Comparison of ENCODE assay signal across 5 worm cellular contexts in the genomic region with DNA sequence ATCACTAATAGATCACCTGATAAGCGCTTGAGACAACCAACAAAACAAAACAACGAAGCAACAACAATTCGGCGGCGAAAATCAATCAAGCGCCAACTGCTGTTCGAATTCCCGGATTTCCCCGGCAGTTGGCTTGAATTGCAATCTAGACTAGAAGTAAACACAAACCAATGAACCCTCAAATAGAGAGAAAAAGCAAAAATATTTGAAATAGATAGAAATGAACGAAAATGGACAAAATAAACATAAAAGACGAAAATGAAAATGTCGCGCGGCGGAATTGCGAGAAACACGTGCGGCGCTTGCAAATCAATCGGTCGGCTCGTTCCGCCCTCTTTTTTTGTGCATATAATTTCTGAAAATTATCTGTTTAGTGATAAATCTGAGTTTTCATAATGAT.
A peak's percentile ranks its signal among the peaks of the same experiment; 100 is the strongest.
TF ChIP-seq lines count a peak whose summit lies in the region.

A gene (plus strand): TSS at position 343 of the 400 bp plus-strand sequence.

TF ChIP-seq in whole organism, L1 larva, 84 proteins besides CTCF, POLR2A, EP300 and RAD21 (continues in another document):
- no peak for TF ChIP-seq ceh-8 (GFP tag; optimal IDR thresholded peaks at IDR 0.05; lab: Kevin White, UChicago)
- TF ChIP-seq nhr-28 (tag; optimal IDR thresholded peaks at IDR 0.05; lab: Kevin White, UChicago): no peak
- TF ChIP-seq Y116A8C.19 (tag; optimal IDR thresholded peaks at IDR 0.05; lab: Kevin White, UChicago; ENCODE audit: borderline replicate concordance): no peak
- no peak for TF ChIP-seq mdl-1 (tag; optimal IDR thresholded peaks at IDR 0.05; lab: Kevin White, UChicago)
- peak; percentile 76 for TF ChIP-seq nhr-47 (tag; optimal IDR thresholded peaks at IDR 0.05; lab: Kevin White, UChicago)
- TF ChIP-seq snu-23 (GFP tag; optimal IDR thresholded peaks at IDR 0.05; lab: Kevin White, UChicago): peak; percentile 85
- TF ChIP-seq isw-1 (GFP tag; IDR thresholded peaks at IDR 0.05; lab: Robert Waterston, UW): no peak; the same call in none of the 2 replicates
- TF ChIP-seq nhr-85 (tag; lab: Kevin White, UChicago): peak; percentile 86
- TF ChIP-seq snpc-4 (tag; optimal IDR thresholded peaks at IDR 0.05; lab: Kevin White, UChicago): peak; percentile 58
- no peak for TF ChIP-seq aly-2 (tag; optimal IDR thresholded peaks at IDR 0.05; lab: Kevin White, UChicago)
- peak; percentile 61 for TF ChIP-seq unc-130 (tag; optimal IDR thresholded peaks at IDR 0.05; lab: Kevin White, UChicago)
- no peak for TF ChIP-seq pag-3 (tag; optimal IDR thresholded peaks at IDR 0.05; lab: Kevin White, UChicago; ENCODE audit: borderline replicate concordance, insufficient read depth)
- no peak for TF ChIP-seq nhr-12 (tag; optimal IDR thresholded peaks at IDR 0.05; lab: Kevin White, UChicago)
- TF ChIP-seq ceh-82 (tag; optimal IDR thresholded peaks at IDR 0.05; lab: Kevin White, UChicago): peak; percentile 37 to 53 (median 51)
- TF ChIP-seq unc-62 (GFP tag; optimal IDR thresholded peaks at IDR 0.05; lab: Kevin White, UChicago): no peak
- TF ChIP-seq fkh-10 (GFP tag; optimal IDR thresholded peaks at IDR 0.05; lab: Kevin White, UChicago): no peak
- TF ChIP-seq ztf-4 (tag; optimal IDR thresholded peaks at IDR 0.05; lab: Kevin White, UChicago): peak; percentile 63

TF ChIP-seq in whole organism, L3 larva, 47 proteins besides CTCF, POLR2A, EP300 and RAD21 (continues in another document):
- TF ChIP-seq elt-3 (tag; optimal IDR thresholded peaks at IDR 0.05; lab: Kevin White, UChicago) (no peak), fkh-2 (tag; optimal IDR thresholded peaks at IDR 0.05; lab: Kevin White, UChicago) (peak; percentile 9), nfya-1 (tag; optimal IDR thresholded peaks at IDR 0.05; lab: Kevin White, UChicago; ENCODE audit: insufficient read depth) (peak; percentile 61), lin-15B (tag; optimal IDR thresholded peaks at IDR 0.05; lab: Kevin White, UChicago) (peak; percentile 41), pha-4 (tag; optimal IDR thresholded peaks at IDR 0.05; lab: Kevin White, UChicago) (peak; percentile 62), nhr-11 (tag; optimal IDR thresholded peaks at IDR 0.05; lab: Kevin White, UChicago) (no peak), ama-1 (optimal IDR thresholded peaks at IDR 0.05; lab: Kevin White, UChicago) (no peak), elt-2 (tag; optimal IDR thresholded peaks at IDR 0.05; lab: Kevin White, UChicago) (peak; percentile 65), ceh-82 (tag; optimal IDR thresholded peaks at IDR 0.05; lab: Kevin White, UChicago) (peak; percentile 13), jun-1 (tag; optimal IDR thresholded peaks at IDR 0.05; lab: Kevin White, UChicago) (no peak), R02D3.7 (tag; optimal IDR thresholded peaks at IDR 0.05; lab: Kevin White, UChicago) (peak; percentile 27), aly-2 (tag; optimal IDR thresholded peaks at IDR 0.05; lab: Kevin White, UChicago) (no peak), nhr-77 (tag; optimal IDR thresholded peaks at IDR 0.05; lab: Kevin White, UChicago) (no peak), ceh-16 (tag; optimal IDR thresholded peaks at IDR 0.05; lab: Kevin White, UChicago) (no peak), ceh-28 (tag; optimal IDR thresholded peaks at IDR 0.05; lab: Kevin White, UChicago) (peak; percentile 36), elt-1 (tag; optimal IDR thresholded peaks at IDR 0.05; lab: Kevin White, UChicago) (no peak), tbx-2 (tag; optimal IDR thresholded peaks at IDR 0.05; lab: Kevin White, UChicago) (peak; percentile 24), daf-12 (tag; optimal IDR thresholded peaks at IDR 0.05; lab: Kevin White, UChicago) (peak; percentile 85)

TF ChIP-seq in whole organism, early embryonic, 17 proteins besides CTCF, POLR2A, EP300 and RAD21:
- peak; percentile 98 for TF ChIP-seq tbx-11 (GFP tag; IDR thresholded peaks at IDR 0.05; lab: Robert Waterston, UW)
- TF ChIP-seq hmbx-1 (tag; optimal IDR thresholded peaks at IDR 0.05; lab: Kevin White, UChicago): peak; percentile 85
- TF ChIP-seq sea-1 (GFP tag; conservative IDR thresholded peaks at IDR 0.05; lab: Robert Waterston, UW): peak; percentile 98
- peak; percentile 97 for TF ChIP-seq pes-1 (GFP tag; IDR thresholded peaks at IDR 0.05; lab: Robert Waterston, UW)
- peak; percentile 87 for TF ChIP-seq hnd-1 (tag; optimal IDR thresholded peaks at IDR 0.05; lab: Kevin White, UChicago)
- TF ChIP-seq ceh-36 (tag; optimal IDR thresholded peaks at IDR 0.05; lab: Kevin White, UChicago): peak; percentile 92
- peak; percentile 88 for TF ChIP-seq F13C5.2 (tag; optimal IDR thresholded peaks at IDR 0.05; lab: Kevin White, UChicago)
- peak; percentile 94 for TF ChIP-seq tbx-37 (GFP tag; conservative IDR thresholded peaks at IDR 0.05; lab: Robert Waterston, UW)
- peak; percentile 93 for TF ChIP-seq scrt-1 (GFP tag; IDR thresholded peaks at IDR 0.05; lab: Robert Waterston, UW)
- TF ChIP-seq hmg-4 (GFP tag; optimal IDR thresholded peaks at IDR 0.05; lab: Kevin White, UChicago): peak; percentile 97
- TF ChIP-seq aly-1 (tag; optimal IDR thresholded peaks at IDR 0.05; lab: Kevin White, UChicago): peak; percentile 94
- peak; percentile 93 for TF ChIP-seq flt-1 (GFP tag; IDR thresholded peaks at IDR 0.05; lab: Robert Waterston, UW)
- peak; percentile 93 for TF ChIP-seq tra-4 (tag; optimal IDR thresholded peaks at IDR 0.05; lab: Kevin White, UChicago)
- peak; percentile 98 for TF ChIP-seq ceh-13 (GFP tag; optimal IDR thresholded peaks at IDR 0.05; lab: Kevin White, UChicago)
- no peak for TF ChIP-seq ama-1 (optimal IDR thresholded peaks at IDR 0.05; lab: Kevin White, UChicago)
- TF ChIP-seq ets-7 (tag; optimal IDR thresholded peaks at IDR 0.05; lab: Kevin White, UChicago): peak; percentile 96
- TF ChIP-seq B0310.2 (tag; optimal IDR thresholded peaks at IDR 0.05; lab: Kevin White, UChicago): peak; percentile 91
TF ChIP-seq in whole organism, early embryonic: peak in this region for 16.

TF ChIP-seq in whole organism, midembryonic, 9 proteins besides CTCF, POLR2A, EP300 and RAD21:
- TF ChIP-seq T22C8.4 (GFP tag; IDR thresholded peaks at IDR 0.05; lab: Robert Waterston, UW): peak; percentile 92
- peak; percentile 98 for TF ChIP-seq ztf-23 (GFP tag; IDR thresholded peaks at IDR 0.05; lab: Robert Waterston, UW)
- TF ChIP-seq flt-1 (GFP tag; IDR thresholded peaks at IDR 0.05; lab: Robert Waterston, UW): peak; percentile 98
- TF ChIP-seq tab-1 (GFP tag; IDR thresholded peaks at IDR 0.05; lab: Robert Waterston, UW): peak; percentile 99
- peak; percentile 97 for TF ChIP-seq klf-2 (GFP tag; conservative IDR thresholded peaks at IDR 0.05; lab: Robert Waterston, UW)
- TF ChIP-seq med-1 (GFP tag; optimal IDR thresholded peaks at IDR 0.05; lab: Kevin White, UChicago; ENCODE audit: insufficient read depth): peak; percentile 100
- peak; percentile 97 for TF ChIP-seq ref-1 (GFP tag; conservative IDR thresholded peaks at IDR 0.05; lab: Robert Waterston, UW)
- TF ChIP-seq ztf-29 (GFP tag; IDR thresholded peaks at IDR 0.05; lab: Robert Waterston, UW): peak; percentile 96
- peak; percentile 89 for TF ChIP-seq cog-1 (tag; optimal IDR thresholded peaks at IDR 0.05; lab: Kevin White, UChicago)

TF ChIP-seq in whole organism, young adult, 124 proteins besides CTCF, POLR2A, EP300 and RAD21 (continues in another document):
- TF ChIP-seq F57A8.1 (GFP tag; optimal IDR thresholded peaks at IDR 0.05; lab: Kevin White, UChicago) (no peak), F23B12.7 (tag; optimal IDR thresholded peaks at IDR 0.05; lab: Kevin White, UChicago; ENCODE audit: insufficient read depth) (peak; percentile 19), let-607 (tag; optimal IDR thresholded peaks at IDR 0.05; lab: Kevin White, UChicago) (peak in 1 of 2 experiments; percentile 11), sptf-2 (GFP tag; optimal IDR thresholded peaks at IDR 0.05; lab: Kevin White, UChicago) (no peak), B0261.1 (tag; optimal IDR thresholded peaks at IDR 0.05; lab: Kevin White, UChicago) (no peak), F39B2.1 (GFP tag; IDR thresholded peaks at IDR 0.05; lab: Robert Waterston, UW) (no peak), him-1 (tag; optimal IDR thresholded peaks at IDR 0.05; lab: Kevin White, UChicago) (peak; percentile 80), unc-130 (GFP tag; optimal IDR thresholded peaks at IDR 0.05; lab: Kevin White, UChicago) (peak; percentile 65), rpc-1 (optimal IDR thresholded peaks at IDR 0.05; lab: Kevin White, UChicago) (peak; percentile 55), rpc-1 (tag; optimal IDR thresholded peaks at IDR 0.05; lab: Kevin White, UChicago) (no peak), Y53G8AR.9 (GFP tag; conservative IDR thresholded peaks at IDR 0.05; lab: Robert Waterston, UW) (no peak), mcd-1 (GFP tag; IDR thresholded peaks at IDR 0.05; lab: Robert Waterston, UW) (peak; percentile 46; the same call in 1 of the 2 replicates), ZK185.1 (tag; optimal IDR thresholded peaks at IDR 0.05; lab: Kevin White, UChicago; ENCODE audit: poor library complexity, severe bottlenecking) (peak; percentile 83), snpc-4 (GFP tag; optimal IDR thresholded peaks at IDR 0.05; lab: Kevin White, UChicago) (no peak), snpc-4 (tag; optimal IDR thresholded peaks at IDR 0.05; lab: Kevin White, UChicago) (peak in 3 of 4 experiments; percentile 8 to 63 (median 12)), madf-10 (tag; optimal IDR thresholded peaks at IDR 0.05; lab: Kevin White, UChicago) (peak; percentile 53), bed-2 (GFP tag; IDR thresholded peaks at IDR 0.05; lab: Robert Waterston, UW) (no peak), lin-40 (tag; optimal IDR thresholded peaks at IDR 0.05; lab: Kevin White, UChicago) (peak; percentile 51), let-526 (GFP tag; IDR thresholded peaks at IDR 0.05; lab: Robert Waterston, UW) (no peak), dox-1 (GFP tag; IDR thresholded peaks at IDR 0.05; lab: Robert Waterston, UW) (peak; percentile 71; the same call in 1 of the 2 replicates), hlh-26 (GFP tag; conservative IDR thresholded peaks at IDR 0.05; lab: Robert Waterston, UW) (no peak), F22D6.2 (tag; optimal IDR thresholded peaks at IDR 0.05; lab: Kevin White, UChicago) (peak; percentile 8), F52B5.7 (tag; optimal IDR thresholded peaks at IDR 0.05; lab: Kevin White, UChicago) (no peak), lin-26 (GFP tag; IDR thresholded peaks at IDR 0.05; lab: Robert Waterston, UW) (no peak), tbp1 (GFP tag; optimal IDR thresholded peaks at IDR 0.05; lab: Kevin White, UChicago) (peak; percentile 53), nfyb-1 (GFP tag; IDR thresholded peaks at IDR 0.05; lab: Robert Waterston, UW) (peak; percentile 64), rec-8 (tag; optimal IDR thresholded peaks at IDR 0.05; lab: Kevin White, UChicago) (peak; percentile 55 to 59), B0336.3 (GFP tag; IDR thresholded peaks at IDR 0.05; lab: Robert Waterston, UW) (no peak; the same call in 1 of the 2 replicates), unc-62 (GFP tag; optimal IDR thresholded peaks at IDR 0.05; lab: Kevin White, UChicago) (no peak), lin-35 (GFP tag; optimal IDR thresholded peaks at IDR 0.05; lab: Kevin White, UChicago) (peak in 1 of 3 experiments; percentile 47), F37B4.10 (GFP tag; IDR thresholded peaks at IDR 0.05; lab: Robert Waterston, UW) (no peak), F49E8.2 (tag; optimal IDR thresholded peaks at IDR 0.05; lab: Kevin White, UChicago; ENCODE audit: insufficient read depth) (no peak)
